Worm (Caenorhabditis elegans): ENCODE results near the gene K08D9.9.

Gene K08D9.9

DNA sequence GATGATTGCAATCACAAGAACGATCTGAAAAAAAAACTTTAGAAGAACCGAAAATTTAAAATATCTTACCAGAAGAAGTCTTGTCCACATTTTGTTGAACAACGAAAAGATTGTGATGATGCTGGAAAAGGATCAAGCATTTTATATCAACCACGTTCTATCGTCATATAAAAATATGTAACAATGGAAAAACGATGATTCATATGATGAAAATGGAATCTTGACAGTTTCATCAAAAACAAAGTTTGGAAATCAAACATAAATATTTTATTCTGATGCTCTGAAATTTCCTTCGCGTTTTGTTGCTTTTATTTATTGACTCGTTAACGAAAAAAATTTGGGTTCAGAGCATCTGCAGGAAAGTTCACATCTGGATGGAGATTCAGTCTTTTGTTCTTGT lies at the start of gene K08D9.9, which contains the start of gene str-16:
TSS of gene K08D9.9 (minus strand) at position 101 of the 400 bp plus-strand sequence.
TSS of gene str-16 (plus strand) at position 266 of the 400 bp plus-strand sequence.
- TF ChIP-seq dmd-4 (tag; optimal IDR thresholded peaks at IDR 0.05; ENCODE audit: borderline replicate concordance) (no peak), ceh-2 (tag; optimal IDR thresholded peaks at IDR 0.05) (no peak), ceh-48 (tag; optimal IDR thresholded peaks at IDR 0.05) (no peak), nhr-232 (tag; optimal IDR thresholded peaks at IDR 0.05) (no peak), hlh-13 (GFP tag; optimal IDR thresholded peaks at IDR 0.05) (no peak)

- TF ChIP-seq hlh-13 (GFP tag; optimal IDR thresholded peaks at IDR 0.05) (no peak), mec-3 (tag; optimal IDR thresholded peaks at IDR 0.05; ENCODE audit: borderline replicate concordance) (no peak), unc-3 (GFP tag; conservative IDR thresholded peaks at IDR 0.05) (no peak), unc-3 (tag; optimal IDR thresholded peaks at IDR 0.05) (no peak), ceh-19 (GFP tag; optimal IDR thresholded peaks at IDR 0.05) (no peak), sdc-2 (tag; optimal IDR thresholded peaks at IDR 0.05) (no peak), ama-1 (optimal IDR thresholded peaks at IDR 0.05) (no peak), lim-6 (tag; optimal IDR thresholded peaks at IDR 0.05) (no peak), hlh-30 (tag; optimal IDR thresholded peaks at IDR 0.05; ENCODE audit: insufficient read depth) (no peak), tbx-2 (tag; optimal IDR thresholded peaks at IDR 0.05) (no peak), pat-9 (tag; optimal IDR thresholded peaks at IDR 0.05) (no peak), ceh-45 (GFP tag; IDR thresholded peaks at IDR 0.05) (no peak), nhr-11 (tag; optimal IDR thresholded peaks at IDR 0.05) (no peak), nhr-232 (tag; optimal IDR thresholded peaks at IDR 0.05) (no peak), pha-4 (tag; optimal IDR thresholded peaks at IDR 0.05) (no peak), unc-42 (tag; optimal IDR thresholded peaks at IDR 0.05) (no peak), zip-5 (tag; optimal IDR thresholded peaks at IDR 0.05) (no peak)
Measured at ce11 chrV:3284629-3285028, 48.1 kb upstream of the K08D9.9 start, which contains the start of gene F35F10.5. F35F10.5 (plus strand) TSS chrV:3284929.

ce11 chrV:3282957-3283356 lies 46.4 kb upstream of the K08D9.9 start, which contains the start of gene str-64:
str-64 (plus strand) TSS chrV:3283257.
- TF ChIP-seq ceh-31 (tag; optimal IDR thresholded peaks at IDR 0.05) = no peak
- no peak for TF ChIP-seq elt-2 (tag; optimal IDR thresholded peaks at IDR 0.05)
- TF ChIP-seq fkh-10 (GFP tag; optimal IDR thresholded peaks at IDR 0.05) = no peak
- no peak for TF ChIP-seq npax-4 (tag; optimal IDR thresholded peaks at IDR 0.05)
- no peak for TF ChIP-seq C38D4.7 (GFP tag; optimal IDR thresholded peaks at IDR 0.05)
- TF ChIP-seq hlh-8 (tag; optimal IDR thresholded peaks at IDR 0.05) = no peak

DNA sequence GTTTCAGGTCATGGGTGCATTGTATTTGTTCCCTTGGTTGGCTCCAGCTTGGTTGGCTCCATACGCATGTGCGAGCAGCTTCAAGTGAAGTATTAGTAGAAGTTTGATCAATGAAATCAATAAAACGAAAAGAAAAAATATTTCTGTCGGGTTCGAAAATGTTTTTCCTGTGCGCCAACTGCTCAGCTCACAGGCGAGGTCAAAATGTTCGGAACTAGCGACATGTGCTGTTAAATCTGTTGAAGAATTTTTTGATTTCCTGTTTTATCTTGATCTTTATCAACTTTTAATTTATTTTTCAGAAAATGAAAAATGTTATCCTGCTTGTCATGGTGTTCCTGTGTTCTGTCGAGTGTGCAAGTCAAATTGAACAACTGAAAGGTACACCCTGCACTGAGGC lies 45.0 kb upstream of the K08D9.9 start, which contains the start of gene T28A11.25:
TSS of gene T28A11.25 (plus strand) at position 301 of the 400 bp plus-strand sequence.
- TF ChIP-seq K09A11.1 (tag; optimal IDR thresholded peaks at IDR 0.05; ENCODE audit: insufficient read depth) (no peak), ceh-24 (tag; optimal IDR thresholded peaks at IDR 0.05) (no peak), fax-1 (tag; optimal IDR thresholded peaks at IDR 0.05) (no peak), nfya-1 (tag; optimal IDR thresholded peaks at IDR 0.05) (no peak), pros-1 (tag; optimal IDR thresholded peaks at IDR 0.05) (no peak)

ce11 chrV:3280009-3280408 lies 43.5 kb upstream of the K08D9.9 start, which contains the start of gene T28A11.2:
T28A11.2 (plus strand) TSS chrV:3280379.
- no peak for TF ChIP-seq F13H6.1 (tag; optimal IDR thresholded peaks at IDR 0.05)
- TF ChIP-seq nhr-11 (tag; optimal IDR thresholded peaks at IDR 0.05) = no peak

ce11 chrV:3279138-3279537 lies 42.6 kb upstream of the K08D9.9 start:
- TF ChIP-seq dve-1 (tag; optimal IDR thresholded peaks at IDR 0.05) = no peak
- TF ChIP-seq sox-4 (tag; optimal IDR thresholded peaks at IDR 0.05) = no peak
- no peak for TF ChIP-seq zip-5 (tag; optimal IDR thresholded peaks at IDR 0.05)
- no peak for TF ChIP-seq pat-9 (tag; optimal IDR thresholded peaks at IDR 0.05)
- TF ChIP-seq pha-4 (tag; optimal IDR thresholded peaks at IDR 0.05) = no peak
- no peak for TF ChIP-seq hlh-15 (tag; optimal IDR thresholded peaks at IDR 0.05)
- no peak for TF ChIP-seq unc-86 (tag; optimal IDR thresholded peaks at IDR 0.05)
- no peak for TF ChIP-seq ceh-2 (tag; optimal IDR thresholded peaks at IDR 0.05)
- no peak for TF ChIP-seq ahr-1 (tag; optimal IDR thresholded peaks at IDR 0.05)
- no peak for TF ChIP-seq K09A11.1 (tag; optimal IDR thresholded peaks at IDR 0.05; ENCODE audit: insufficient read depth)
- no peak for TF ChIP-seq tbx-2 (tag; optimal IDR thresholded peaks at IDR 0.05)
- TF ChIP-seq eyg-1 (tag; optimal IDR thresholded peaks at IDR 0.05) = no peak
- no peak for TF ChIP-seq npax-4 (tag; optimal IDR thresholded peaks at IDR 0.05)
- TF ChIP-seq che-1 (tag; optimal IDR thresholded peaks at IDR 0.05) = no peak
- TF ChIP-seq ceh-31 (tag; optimal IDR thresholded peaks at IDR 0.05) = no peak
- no peak for TF ChIP-seq hlh-13 (GFP tag; optimal IDR thresholded peaks at IDR 0.05)
- no peak for TF ChIP-seq nfya-1 (tag; optimal IDR thresholded peaks at IDR 0.05)
- no peak for TF ChIP-seq fax-1 (tag; optimal IDR thresholded peaks at IDR 0.05)
- TF ChIP-seq C08G9.2 (tag; optimal IDR thresholded peaks at IDR 0.05) = no peak
- no peak for TF ChIP-seq odd-2 (tag; optimal IDR thresholded peaks at IDR 0.05)
